Worm (Caenorhabditis elegans) whole organism, L2 larva: ENCODE data around the gene C45H4.13.

Source experiments
- ZK546.5 ChIP-seq: sonication (generic microtip); optimal IDR thresholded peaks from 2 replicates; lab custom pipeline; 2017; ENCODE audit warnings: missing biosample characterization, missing genetic modification characterization
- ama-1 ChIP-seq: fragments of 150-350 bp; optimal IDR thresholded peaks from 2 replicates; lab custom pipeline; 2018; ENCODE audit warnings: inconsistent platforms
- elt-3 ChIP-seq: sonication (generic microtip); optimal IDR thresholded peaks from 2 replicates; lab custom pipeline; 2017; ENCODE audit warnings: missing biosample characterization, missing genetic modification characterization
- nhr-237 ChIP-seq: fragments of 150-350 bp; optimal IDR thresholded peaks from 2 replicates; lab custom pipeline; 2014; ENCODE audit warnings: missing biosample characterization, missing genetic modification characterization
- unc-62 ChIP-seq: fragments of 150-350 bp; optimal IDR thresholded peaks from 2 replicates; lab custom pipeline; 2014; ENCODE audit warnings: missing biosample characterization, missing genetic modification reagents, missing genetic modification characterization

- TF ChIP-seq ama-1 (no peak), unc-62 (GFP tag; lab: Kevin White, UChicago) (no peak), elt-3 (no peak), nhr-237 (tag; lab: Kevin White, UChicago) (no peak), ZK546.5 (tag; lab: Kevin White, UChicago) (no peak)
Observed at ce11 chrV:2109295-2109694, 41.5 kb downstream of the C45H4.13 start, which contains the start of gene ckb-4.
